2 worm cellular contexts compared by ENCODE assay signal in genomic region chrIV:15214694-15215093, ce11.
TF ChIP-seq lines count a peak whose summit lies in the region.

No protein-coding gene starts in this region.

TF ChIP-seq in whole organism, L4 larva, 104 proteins besides CTCF, POLR2A, EP300 and RAD21:
- TF ChIP-seq zfp-2 (tag; optimal IDR thresholded peaks at IDR 0.05; lab: Kevin White, UChicago): no peak
- peak; percentile 50; the same call in 1 of the 2 replicates for TF ChIP-seq snpc-1.2 (GFP tag; IDR thresholded peaks at IDR 0.05; lab: Robert Waterston, UW)

TF ChIP-seq in whole organism, young adult, 124 proteins besides CTCF, POLR2A, EP300 and RAD21:
- TF ChIP-seq attf-6 (GFP tag; IDR thresholded peaks at IDR 0.05; lab: Robert Waterston, UW) (peak; percentile 62; the same call in 1 of the 2 replicates), F10E7.11 (tag; optimal IDR thresholded peaks at IDR 0.05; lab: Kevin White, UChicago) (no peak), Y56A3A.18 (GFP tag; IDR thresholded peaks at IDR 0.05; lab: Robert Waterston, UW) (no peak), snpc-4 (GFP tag; optimal IDR thresholded peaks at IDR 0.05; lab: Kevin White, UChicago) (no peak), snpc-4 (tag; optimal IDR thresholded peaks at IDR 0.05; lab: Kevin White, UChicago) (peak in 1 of 4 experiments; percentile 18), atf-7 (tag; optimal IDR thresholded peaks at IDR 0.05; lab: Kevin White, UChicago) (no peak), ZK185.1 (tag; optimal IDR thresholded peaks at IDR 0.05; lab: Kevin White, UChicago; ENCODE audit: poor library complexity, severe bottlenecking) (no peak), cebp-1 (GFP tag; IDR thresholded peaks at IDR 0.05; lab: Robert Waterston, UW) (no peak), cebp-1 (tag; optimal IDR thresholded peaks at IDR 0.05; lab: Kevin White, UChicago) (no peak), madf-10 (tag; optimal IDR thresholded peaks at IDR 0.05; lab: Kevin White, UChicago) (no peak), Y53F4B.3 (GFP tag; IDR thresholded peaks at IDR 0.05; lab: Robert Waterston, UW) (no peak)
